Fruit fly (Drosophila melanogaster) whole organism, adult: ENCODE data around the gene Dpm2.

Source experiments
- CG7101 ChIP-seq: fragments of 200-800 bp; sonication (Bioruptor generic); optimal IDR thresholded peaks from 2 replicates; lab custom pipeline; 2018; ENCODE audit warnings: missing biosample characterization, mild to moderate bottlenecking, missing genetic modification characterization, moderate library complexity
- Clk ChIP-seq: fragments of 200-800 bp; sonication (Bioruptor generic); optimal IDR thresholded peaks from 2 replicates; lab custom pipeline; 2017; ENCODE audit warnings: missing biosample characterization, missing genetic modification characterization
- cnc ChIP-seq, 2 experiments: fragments of >200 bp; optimal IDR thresholded peaks; 2 replicates each; lab custom pipeline; 2017
- kay ChIP-seq: fragments of 200-800 bp; sonication (Bioruptor generic); peaks from one replicate; lab custom pipeline; 2016; ENCODE audit warnings: missing biosample characterization, missing genetic modification characterization, borderline replicate concordance

dm6 chr3L:3336368-3337164 is 17.2 kb downstream of the Dpm2 start, which contains the start of the genes Drsl6 and kst:
- TF ChIP-seq Clk (no peak), kay (GFP tag; lab: Kevin White, UChicago) (no peak), CG7101 (peak; percentile 29), cnc (optimal IDR thresholded peaks at IDR 0.05; lab: Kevin White, UChicago) (no peak)
